Fruit fly (Drosophila melanogaster): Measurements from ENCODE around the gene Daxx.

The Daxx gene

dm6 chr2L:6480212-6480994 lies at the start of gene Daxx, which contains the start of gene Sec61alpha (continued):
- peak; percentile 83 for TF ChIP-seq MBD-R2 (GFP tag; IDR thresholded peaks at IDR 0.05)
- peak; percentile 100 for TF ChIP-seq Sry-δ (GFP tag; optimal IDR thresholded peaks at IDR 0.05)
- TF ChIP-seq CG9609 (GFP tag; optimal IDR thresholded peaks at IDR 0.05): peak; percentile 89
- peak; percentile 77 for TF ChIP-seq Fer2 (tag; optimal IDR thresholded peaks at IDR 0.05)
- TF ChIP-seq dpn (GFP tag; optimal IDR thresholded peaks at IDR 0.05): peak; percentile 88 to 92
- TF ChIP-seq eve (GFP tag; optimal IDR thresholded peaks at IDR 0.05): no peak
- TF ChIP-seq h (optimal IDR thresholded peaks at IDR 0.05): no peak
- TF ChIP-seq CG11085 (GFP tag; IDR thresholded peaks at IDR 0.05): peak; percentile 80
- TF ChIP-seq dimm (GFP tag; IDR thresholded peaks at IDR 0.05): peak; percentile 72
- peak; percentile 84 for TF ChIP-seq Ptx1 (GFP tag; IDR thresholded peaks at IDR 0.05)
- peak; percentile 36 for TF ChIP-seq mirr (GFP tag; optimal IDR thresholded peaks at IDR 0.05)
- TF ChIP-seq CG6254 (GFP tag; optimal IDR thresholded peaks at IDR 0.05): no peak
- TF ChIP-seq CG10431 (GFP tag; optimal IDR thresholded peaks at IDR 0.05): peak; percentile 42
- peak; percentile 30 for TF ChIP-seq CG6654 (GFP tag; optimal IDR thresholded peaks at IDR 0.05)
- peak; percentile 79 for TF ChIP-seq bcd (GFP tag; optimal IDR thresholded peaks at IDR 0.05)
- TF ChIP-seq vfl (GFP tag; optimal IDR thresholded peaks at IDR 0.05): peak; percentile 87
- TF ChIP-seq wor (GFP tag; IDR thresholded peaks at IDR 0.05): peak; percentile 59
- peak; percentile 41 for TF ChIP-seq CG7928 (GFP tag; optimal IDR thresholded peaks at IDR 0.05)
- peak; percentile 74 for TF ChIP-seq ham (GFP tag; IDR thresholded peaks at IDR 0.05)
- TF ChIP-seq CG1529 (GFP tag; optimal IDR thresholded peaks at IDR 0.05): peak; percentile 50
- peak; percentile 20 for TF ChIP-seq btn (GFP tag; optimal IDR thresholded peaks at IDR 0.05)
- peak; percentile 22 for TF ChIP-seq CG9437 (GFP tag; optimal IDR thresholded peaks at IDR 0.05)
- peak; percentile 77 for TF ChIP-seq ase (GFP tag; IDR thresholded peaks at IDR 0.05)
- TF ChIP-seq H2.0 (GFP tag; IDR thresholded peaks at IDR 0.05): peak; percentile 84
- TF ChIP-seq Sin3A (optimal IDR thresholded peaks at IDR 0.05): peak; percentile 98
- TF ChIP-seq CG12744 (GFP tag; optimal IDR thresholded peaks at IDR 0.05): peak; percentile 78
- peak; percentile 63 for TF ChIP-seq ewg (GFP tag; optimal IDR thresholded peaks at IDR 0.05)
- TF ChIP-seq pzg (GFP tag; optimal IDR thresholded peaks at IDR 0.05): peak; percentile 89
- TF ChIP-seq stwl (tag; optimal IDR thresholded peaks at IDR 0.05): peak; percentile 71
- TF ChIP-seq B-H1 (GFP tag; IDR thresholded peaks at IDR 0.05): peak; percentile 75
- peak; percentile 100 for TF ChIP-seq CG6791 (GFP tag; IDR thresholded peaks at IDR 0.05; ENCODE audit: partially characterized antibody)
- peak; percentile 85 for TF ChIP-seq unpg (GFP tag; optimal IDR thresholded peaks at IDR 0.05)
- peak; percentile 14 for TF ChIP-seq CG7987 (GFP tag; optimal IDR thresholded peaks at IDR 0.05)
- TF ChIP-seq Dfd (GFP tag; optimal IDR thresholded peaks at IDR 0.05): no peak
- peak; percentile 51 for TF ChIP-seq CG12236 (GFP tag; optimal IDR thresholded peaks at IDR 0.05)
- TF ChIP-seq gsb-n (tag; optimal IDR thresholded peaks at IDR 0.05): peak; percentile 38
- peak; percentile 76 for TF ChIP-seq CG14050 (GFP tag; IDR thresholded peaks at IDR 0.05)
- peak; percentile 40 for TF ChIP-seq CG5245 (GFP tag; optimal IDR thresholded peaks at IDR 0.05)
- TF ChIP-seq maf-S (GFP tag; optimal IDR thresholded peaks at IDR 0.05): peak; percentile 92
- peak; percentile 85 for TF ChIP-seq ems (GFP tag; optimal IDR thresholded peaks at IDR 0.05)
- peak; percentile 78 for TF ChIP-seq Meics (GFP tag; optimal IDR thresholded peaks at IDR 0.05)
- peak; percentile 64 for TF ChIP-seq CG4854 (GFP tag; optimal IDR thresholded peaks at IDR 0.05)
- TF ChIP-seq NC2β (GFP tag; optimal IDR thresholded peaks at IDR 0.05): peak; percentile 75
- TF ChIP-seq Hr78 (GFP tag; optimal IDR thresholded peaks at IDR 0.05): peak in 1 of 2 experiments; percentile 38
- TF ChIP-seq Xrp1 (GFP tag; IDR thresholded peaks at IDR 0.05): peak; percentile 82
- TF ChIP-seq Chrac-16 (GFP tag; optimal IDR thresholded peaks at IDR 0.05): peak; percentile 84
- TF ChIP-seq CG3407 (GFP tag; optimal IDR thresholded peaks at IDR 0.05): peak; percentile 45
- TF ChIP-seq seq (GFP tag; IDR thresholded peaks at IDR 0.05): peak; percentile 64

Measured in whole organism, embryonic.